Fruit fly (Drosophila melanogaster): ENCODE measurements around the gene CG45079.

DNA sequence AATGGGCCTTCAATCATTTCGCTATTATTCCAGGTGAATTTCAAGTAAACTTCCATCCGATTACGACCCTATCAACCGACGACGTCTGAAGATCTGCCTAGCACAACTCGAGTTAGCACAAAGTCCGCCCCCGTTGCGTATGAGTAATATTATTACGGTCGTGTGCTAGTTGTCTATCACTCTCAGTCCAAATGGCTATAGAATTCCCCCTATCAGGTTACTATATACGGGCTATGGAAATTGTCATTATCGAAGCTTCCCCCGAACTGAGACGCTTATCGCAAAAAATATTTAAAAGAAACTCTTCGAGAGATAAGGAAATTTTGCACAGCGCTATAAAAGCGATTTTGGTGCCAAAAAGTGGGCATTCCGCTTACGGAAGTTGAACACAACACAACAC lies 11.5 kb downstream of the CG45079 start, which contains the start of gene CG5246:
- TF ChIP-seq insv (optimal IDR thresholded peaks at IDR 0.05), result no peak
- TF ChIP-seq psq (optimal IDR thresholded peaks at IDR 0.05), result no peak
- TF ChIP-seq h (optimal IDR thresholded peaks at IDR 0.05), result no peak
